Fruit fly (Drosophila melanogaster) whole organism, embryonic: ENCODE measurements around the gene AP-2alpha.

Experiments used
- Asciz ChIP-seq: fragments of 200-800 bp; sonication (Bioruptor generic); optimal IDR thresholded peaks from 2 replicates; lab custom pipeline; 2017; ENCODE audit warnings: missing biosample characterization, mild to moderate bottlenecking, missing genetic modification characterization, missing genetic modification reagents
- CG10321 ChIP-seq: fragments of 200-800 bp; sonication (Bioruptor generic); IDR thresholded peaks from 2 replicates; pipeline ENCODE4 v1.3.6; 2022; ENCODE audit warnings: missing biosample characterization, missing genetic modification characterization
- CG10366 ChIP-seq: fragments of 200-800 bp; sonication (Bioruptor generic); IDR thresholded peaks from 2 replicates; pipeline ENCODE4 v1.3.6; 2022; ENCODE audit warnings: missing biosample characterization, missing genetic modification characterization
- CG13287 ChIP-seq: fragments of 200-800 bp; sonication (Bioruptor generic); IDR thresholded peaks from 2 replicates; pipeline ENCODE4 v1.3.6; 2022; ENCODE audit warnings: missing biosample characterization, missing genetic modification characterization; ENCODE audit not compliant: partially characterized antibody
- CG13775 ChIP-seq: fragments of 200-800 bp; sonication (Bioruptor generic); optimal IDR thresholded peaks from 3 replicates; lab custom pipeline; 2017; ENCODE audit warnings: missing biosample characterization, mild to moderate bottlenecking, missing genetic modification characterization
- CG1529 ChIP-seq: fragments of 200-800 bp; sonication (Bioruptor generic); optimal IDR thresholded peaks from 3 replicates; lab custom pipeline; 2018; ENCODE audit warnings: missing biosample characterization, missing genetic modification characterization
- CG16813 ChIP-seq: fragments of 200-800 bp; sonication (Bioruptor generic); IDR thresholded peaks from 3 replicates; pipeline ENCODE4 v1.3.6; 2022; ENCODE audit warnings: missing biosample characterization, missing genetic modification characterization; ENCODE audit not compliant: partially characterized antibody
- CG2129 ChIP-seq: fragments of 200-800 bp; sonication (Bioruptor generic); IDR thresholded peaks from 2 replicates; pipeline ENCODE4 v1.3.6; 2022; ENCODE audit warnings: missing biosample characterization, missing genetic modification characterization; ENCODE audit not compliant: partially characterized antibody
- CG2875 ChIP-seq: fragments of 200-800 bp; sonication (Bioruptor generic); optimal IDR thresholded peaks from 2 replicates; lab custom pipeline; 2017; ENCODE audit warnings: missing biosample characterization, mild to moderate bottlenecking, missing genetic modification characterization, missing genetic modification reagents
- CG3407 ChIP-seq: fragments of 200-800 bp; sonication (Bioruptor generic); optimal IDR thresholded peaks from 2 replicates; lab custom pipeline; 2018; ENCODE audit warnings: missing biosample characterization, mild to moderate bottlenecking, missing genetic modification characterization
- CG4328 ChIP-seq: fragments of 200-800 bp; sonication (Bioruptor generic); optimal IDR thresholded peaks from 3 replicates; lab custom pipeline; 2017; ENCODE audit warnings: missing biosample characterization, missing genetic modification reagents, missing genetic modification characterization
- CG4617 ChIP-seq: fragments of 200-800 bp; sonication (Bioruptor generic); optimal IDR thresholded peaks from 3 replicates; lab custom pipeline; 2016; ENCODE audit warnings: missing biosample characterization, missing genetic modification characterization, borderline replicate concordance
- CG6254 ChIP-seq: fragments of 200-800 bp; sonication (Bioruptor generic); optimal IDR thresholded peaks from 3 replicates; lab custom pipeline; 2017; ENCODE audit warnings: mild to moderate bottlenecking, missing biosample characterization, missing genetic modification reagents, missing genetic modification characterization
- CG6272 ChIP-seq: fragments of 200-800 bp; sonication (Bioruptor generic); IDR thresholded peaks from 2 replicates; pipeline ENCODE4 v1.3.6; 2022; ENCODE audit warnings: missing biosample characterization, missing genetic modification characterization
- CG7372 ChIP-seq: fragments of 200-800 bp; sonication (Bioruptor generic); IDR thresholded peaks from 2 replicates; pipeline ENCODE4 v1.3.6; 2022; ENCODE audit warnings: missing biosample characterization, missing genetic modification characterization
- CG9609 ChIP-seq: fragments of 200-800 bp; sonication (Bioruptor generic); optimal IDR thresholded peaks from 3 replicates; lab custom pipeline; 2016; ENCODE audit warnings: missing biosample characterization, missing genetic modification characterization
- D ChIP-seq, 2 experiments: fragments of 200-800 bp in 1 of 2; fragments of >200 bp in 1 of 2; sonication (Bioruptor generic) in 1 of 2; optimal IDR thresholded peaks; 2 replicates in 1 of 2; 3 replicates in 1 of 2; lab custom pipeline; 2017; ENCODE audit warnings: mild to moderate bottlenecking in 1 of 2, missing biosample characterization in 1 of 2, missing genetic modification characterization in 1 of 2, missing genetic modification reagents in 1 of 2
- Dp ChIP-seq: fragments of 200-800 bp; sonication (Bioruptor generic); optimal IDR thresholded peaks from 2 replicates; lab custom pipeline; 2018; ENCODE audit warnings: missing biosample characterization, mild to moderate bottlenecking, missing genetic modification characterization, moderate library complexity
- Fer3 ChIP-seq: fragments of 200-800 bp; sonication (Bioruptor generic); optimal IDR thresholded peaks from 2 replicates; lab custom pipeline; 2018; ENCODE audit warnings: missing biosample characterization, mild to moderate bottlenecking, missing genetic modification characterization, moderate library complexity
- HHEX ChIP-seq: fragments of 200-800 bp; sonication (Bioruptor generic); optimal IDR thresholded peaks from 3 replicates; lab custom pipeline; 2017; ENCODE audit warnings: missing biosample characterization, mild to moderate bottlenecking, missing genetic modification characterization, missing genetic modification reagents
- Mes4 ChIP-seq: fragments of 200-800 bp; sonication (Bioruptor generic); optimal IDR thresholded peaks from 2 replicates; lab custom pipeline; 2016; ENCODE audit warnings: missing biosample characterization, missing genetic modification characterization
- Nf-YB ChIP-seq: fragments of 200-800 bp; sonication (Bioruptor generic); optimal IDR thresholded peaks from 3 replicates; lab custom pipeline; 2019; ENCODE audit warnings: missing biosample characterization, mild to moderate bottlenecking, missing genetic modification characterization, moderate library complexity
- Optix ChIP-seq: fragments of 200-800 bp; sonication (Bioruptor generic); IDR thresholded peaks from 3 replicates; pipeline ENCODE4 v1.3.6; 2022; ENCODE audit warnings: missing biosample characterization, missing genetic modification characterization
- Ravus ChIP-seq: fragments of 200-800 bp; sonication (Bioruptor generic); IDR thresholded peaks from 2 replicates; pipeline ENCODE4 v1.3.6; 2022; ENCODE audit warnings: missing biosample characterization, missing genetic modification characterization
- aop ChIP-seq: fragments of 200-800 bp; sonication (Bioruptor generic); IDR thresholded peaks from 2 replicates; pipeline ENCODE4 v1.3.6; 2022; ENCODE audit warnings: missing biosample characterization, missing genetic modification characterization
- ase ChIP-seq: fragments of 200-800 bp; sonication (Bioruptor generic); IDR thresholded peaks from 3 replicates; pipeline ENCODE4 v1.3.6; 2022; ENCODE audit warnings: missing biosample characterization, missing genetic modification characterization
- bsh ChIP-seq, 2 experiments: fragments of 200-800 bp; sonication (Bioruptor generic); optimal IDR thresholded peaks; 2 replicates each; lab custom pipeline; 2017 to 2018; ENCODE audit warnings: mild to moderate bottlenecking in 2 of 2, missing biosample characterization in 2 of 2, missing genetic modification characterization in 2 of 2, moderate library complexity in 1 of 2
- cad ChIP-seq: fragments of >200 bp; optimal IDR thresholded peaks from 2 replicates; lab custom pipeline; 2017; ENCODE audit warnings: missing biosample characterization, missing genetic modification characterization
- corto ChIP-seq: fragments of 200-800 bp; sonication (Bioruptor generic); optimal IDR thresholded peaks from 2 replicates; lab custom pipeline; 2016; ENCODE audit warnings: missing biosample characterization, mild to moderate bottlenecking, missing genetic modification characterization, moderate library complexity
- crc ChIP-seq: fragments of 200-800 bp; sonication (Bioruptor generic); optimal IDR thresholded peaks from 2 replicates; lab custom pipeline; 2016; ENCODE audit warnings: missing biosample characterization, missing genetic modification characterization
- crol ChIP-seq: fragments of 200-800 bp; sonication (Bioruptor generic); IDR thresholded peaks from 2 replicates; pipeline ENCODE4 v1.3.6; 2022; ENCODE audit warnings: missing biosample characterization, missing genetic modification characterization
- dimm ChIP-seq: fragments of 200-800 bp; sonication (Bioruptor generic); IDR thresholded peaks from 2 replicates; pipeline ENCODE4 v1.3.6; 2022; ENCODE audit warnings: missing biosample characterization, missing genetic modification characterization
- eve ChIP-seq, 2 experiments: fragments of >200 bp; optimal IDR thresholded peaks; 2 replicates each; lab custom pipeline; 2017; ENCODE audit warnings: missing biosample characterization in 2 of 2, missing genetic modification characterization in 2 of 2
- grn ChIP-seq: fragments of 200-800 bp; sonication (Bioruptor generic); optimal IDR thresholded peaks from 3 replicates; lab custom pipeline; 2017; ENCODE audit warnings: missing biosample characterization, missing genetic modification characterization
- kni ChIP-seq: fragments of 200-800 bp; sonication (Bioruptor generic); optimal IDR thresholded peaks from 3 replicates; lab custom pipeline; 2017; ENCODE audit warnings: mild to moderate bottlenecking, missing biosample characterization, missing genetic modification reagents, missing genetic modification characterization
- lbe ChIP-seq: fragments of 200-800 bp; sonication (Bioruptor generic); optimal IDR thresholded peaks from 2 replicates; lab custom pipeline; 2016; ENCODE audit warnings: missing biosample characterization, mild to moderate bottlenecking, missing genetic modification characterization
- lola ChIP-seq, 3 experiments: fragments of >200 bp in 2 of 3; fragments of 200-800 bp in 1 of 3; sonication (Bioruptor generic) in 1 of 3; optimal IDR thresholded peaks; 2 replicates each; lab custom pipeline; 2017 to 2019; ENCODE audit warnings: missing biosample characterization in 3 of 3, missing genetic modification characterization in 3 of 3, mild to moderate bottlenecking in 1 of 3, moderate library complexity in 1 of 3
- mirr ChIP-seq: fragments of 200-800 bp; sonication (Bioruptor generic); optimal IDR thresholded peaks from 3 replicates; lab custom pipeline; 2018; ENCODE audit warnings: missing biosample characterization, mild to moderate bottlenecking, missing genetic modification characterization
- org-1 ChIP-seq: fragments of 200-800 bp; sonication (Bioruptor generic); optimal IDR thresholded peaks from 2 replicates; lab custom pipeline; 2017; ENCODE audit warnings: missing biosample characterization, missing genetic modification characterization
- prd ChIP-seq, 3 experiments: fragments of >200 bp in 2 of 3; fragments of 200-800 bp in 1 of 3; sonication (Bioruptor generic) in 1 of 3; optimal IDR thresholded peaks in 2 of 3; IDR thresholded peaks in 1 of 3; 2 replicates in 2 of 3; 3 replicates in 1 of 3; pipeline versions ENCODE4 v1.3.6 to Lab custom; 2017 to 2022; ENCODE audit warnings: missing biosample characterization in 1 of 3, missing genetic modification characterization in 1 of 3
- psq ChIP-seq: fragments of 200-800 bp; sonication (Bioruptor generic); optimal IDR thresholded peaks from 2 replicates; lab custom pipeline; 2017; ENCODE audit warnings: missing biosample characterization, missing genetic modification characterization
- sens ChIP-seq: fragments of 200-800 bp; sonication (Bioruptor generic); peaks from one replicate; lab custom pipeline; 2016; ENCODE audit warnings: missing biosample characterization, missing genetic modification characterization
- slou ChIP-seq: fragments of 200-800 bp; sonication (Bioruptor generic); optimal IDR thresholded peaks from 3 replicates; lab custom pipeline; 2016; ENCODE audit warnings: missing biosample characterization, missing genetic modification characterization
- stwl ChIP-seq: fragments of 200-800 bp; sonication (Bioruptor generic); optimal IDR thresholded peaks from 3 replicates; lab custom pipeline; 2018; ENCODE audit warnings: missing biosample characterization, mild to moderate bottlenecking, missing genetic modification characterization, moderate library complexity
- tgo ChIP-seq: fragments of 200-800 bp; sonication (Bioruptor generic); IDR thresholded peaks from 3 replicates; pipeline ENCODE4 v1.3.6; 2022; ENCODE audit warnings: missing biosample characterization, missing genetic modification characterization
- unc-4 ChIP-seq: fragments of 200-800 bp; sonication (Bioruptor generic); IDR thresholded peaks from 2 replicates; pipeline ENCODE4 v1.3.6; 2022; ENCODE audit warnings: missing biosample characterization, missing genetic modification characterization; ENCODE audit not compliant: partially characterized antibody
- vnd ChIP-seq: fragments of 200-800 bp; sonication (Bioruptor generic); IDR thresholded peaks from 3 replicates; pipeline ENCODE4 v1.3.6; 2022; ENCODE audit warnings: missing biosample characterization, missing genetic modification characterization; ENCODE audit not compliant: partially characterized antibody

AP-2alpha gene

dm6 chr2L:423160-423559 lies 8.6 kb upstream of the AP-2alpha start:
- TF ChIP-seq ase (GFP tag; lab: Robert Waterston, UW) (no peak), Asciz (GFP tag; lab: Kevin White, UChicago) (no peak), CG6254 (no peak), lbe (GFP tag; lab: Kevin White, UChicago) (peak; percentile 86), bsh (GFP tag; optimal IDR thresholded peaks at IDR 0.05; lab: Kevin White, UChicago) (peak in 1 of 2 experiments; percentile 28), crol (no peak), Mes4 (no peak), vnd (no peak), corto (peak; percentile 68), Ravus (GFP tag; lab: Robert Waterston, UW) (no peak), CG9609 (no peak), sens (GFP tag; lab: Kevin White, UChicago) (peak; percentile 39)

DNA sequence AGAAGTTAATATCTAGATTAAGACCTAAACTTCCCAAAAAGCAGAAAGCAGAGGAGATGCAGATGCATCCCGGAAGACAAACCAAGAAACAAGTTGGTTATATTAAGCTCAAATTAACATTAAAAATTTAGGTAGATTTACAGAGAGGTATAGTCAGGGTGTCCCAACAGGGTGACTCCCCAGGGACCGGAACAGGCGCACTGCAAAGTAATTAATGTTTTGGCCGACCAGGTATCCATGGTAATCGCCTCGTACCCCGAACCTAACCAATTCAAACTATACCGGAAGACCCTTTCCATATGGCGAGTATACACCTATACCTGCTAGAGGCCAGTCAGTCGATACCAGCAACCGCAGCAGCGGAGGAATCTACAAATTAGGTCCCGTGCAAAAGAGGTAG lies 8.0 kb upstream of the AP-2alpha start, which contains the start of gene BBS8:
BBS8 (plus strand) TSS at position 301 of the 400 bp plus-strand sequence.
- TF ChIP-seq Optix: no peak
- TF ChIP-seq lola (GFP tag; optimal IDR thresholded peaks at IDR 0.05; lab: Kevin White, UChicago): no peak
- TF ChIP-seq CG10321 (GFP tag; lab: Robert Waterston, UW): no peak
- no peak for TF ChIP-seq mirr (GFP tag; lab: Kevin White, UChicago)
- TF ChIP-seq CG3407 (GFP tag; lab: Kevin White, UChicago): no peak
- TF ChIP-seq tgo (GFP tag; lab: Robert Waterston, UW): no peak
- no peak for TF ChIP-seq CG4328 (GFP tag; lab: Kevin White, UChicago)
- no peak for TF ChIP-seq CG1529 (GFP tag; lab: Kevin White, UChicago)
- TF ChIP-seq prd (optimal IDR thresholded peaks at IDR 0.05; lab: Kevin White, UChicago): no peak
- TF ChIP-seq prd (GFP tag; IDR thresholded peaks at IDR 0.05; lab: Robert Waterston, UW): no peak
- TF ChIP-seq psq (GFP tag; lab: Kevin White, UChicago): no peak
- TF ChIP-seq Fer3 (tag; lab: Kevin White, UChicago): no peak
- TF ChIP-seq CG6272 (GFP tag; lab: Robert Waterston, UW): no peak
- TF ChIP-seq CG2875 (GFP tag; lab: Kevin White, UChicago): no peak
- no peak for TF ChIP-seq kni
- TF ChIP-seq CG10366: no peak

DNA sequence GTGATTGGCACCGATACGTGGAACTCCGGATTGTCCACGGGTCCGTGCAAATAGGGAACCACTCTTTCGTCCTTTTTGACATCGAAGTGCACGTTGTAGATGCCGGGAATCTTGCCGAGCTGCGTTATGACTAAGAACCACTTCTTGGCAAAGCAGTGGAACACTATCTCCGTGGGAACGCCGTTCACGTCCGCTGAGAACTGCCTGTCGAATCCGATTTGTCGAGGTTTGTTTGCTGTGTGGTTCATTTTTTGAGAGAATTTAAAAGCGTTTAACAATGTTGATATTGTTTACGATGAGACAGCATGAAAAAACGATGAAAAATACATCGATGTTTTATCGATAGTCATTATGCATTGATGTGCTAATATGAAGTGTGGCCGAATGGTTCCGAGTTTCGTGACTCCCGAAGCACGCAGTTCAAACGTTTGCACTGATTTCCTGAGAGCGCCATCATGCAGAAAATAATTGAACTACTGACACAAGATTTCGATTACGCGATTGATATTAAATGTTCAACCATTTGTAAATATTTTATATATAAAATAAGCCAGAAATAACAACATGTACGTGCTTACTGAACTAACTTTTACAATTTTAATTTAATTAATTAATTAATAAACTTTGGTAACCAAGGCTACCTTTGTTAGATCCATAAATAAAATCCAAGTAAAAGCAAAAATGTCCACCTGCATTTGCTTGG lies 6.7 kb upstream of the AP-2alpha start, which contains the start of the genes CG11885 and CG13692:
CG11885 (minus strand) TSS at position 332 of the 703 bp plus-strand sequence.
CG13692 (plus strand) TSS at position 653 of the 703 bp plus-strand sequence.
- 0 out of 2 replicates have a peak, but pooled peaks have one; percentile 21 for TF ChIP-seq CG7372
- no peak for TF ChIP-seq HHEX
- peak; percentile 84 for TF ChIP-seq grn
- TF ChIP-seq CG16813: peak; percentile 97
- TF ChIP-seq crc: no peak
- no peak for TF ChIP-seq org-1 (GFP tag; lab: Kevin White, UChicago)
- TF ChIP-seq unc-4 (GFP tag; lab: Robert Waterston, UW): peak; percentile 99
- TF ChIP-seq D (optimal IDR thresholded peaks at IDR 0.05; lab: Kevin White, UChicago): peak; percentile 76
- no peak for TF ChIP-seq D (GFP tag; optimal IDR thresholded peaks at IDR 0.05; lab: Kevin White, UChicago)
- peak; percentile 100 for TF ChIP-seq stwl (tag; lab: Kevin White, UChicago)
- TF ChIP-seq CG13287 (GFP tag; lab: Robert Waterston, UW): peak; percentile 100
- no peak for TF ChIP-seq eve (GFP tag; optimal IDR thresholded peaks at IDR 0.05; lab: Kevin White, UChicago)
- TF ChIP-seq CG13775: peak; percentile 19
- peak; percentile 17 for TF ChIP-seq Nf-YB (GFP tag; lab: Kevin White, UChicago)
- TF ChIP-seq tgo (GFP tag; lab: Robert Waterston, UW): no peak
- no peak for TF ChIP-seq dimm (GFP tag; lab: Robert Waterston, UW)
- TF ChIP-seq CG2129 (GFP tag; lab: Robert Waterston, UW): peak; percentile 89
- TF ChIP-seq aop: no peak
- TF ChIP-seq cad (GFP tag; lab: Kevin White, UChicago): no peak
- no peak for TF ChIP-seq slou (GFP tag; lab: Kevin White, UChicago)
- peak; percentile 72 for TF ChIP-seq CG4617 (GFP tag; lab: Kevin White, UChicago)
- TF ChIP-seq Dp (GFP tag; lab: Kevin White, UChicago): peak; percentile 81
